Fruit fly (Drosophila melanogaster) whole organism, pupa: ENCODE data around the gene PQBP1.

Source experiments
- CG13204 ChIP-seq: fragments of 200-800 bp; sonication (Bioruptor generic); optimal IDR thresholded peaks from 2 replicates; lab custom pipeline; 2018; ENCODE audit warnings: missing biosample characterization, mild to moderate bottlenecking, missing genetic modification characterization, moderate library complexity
- CG15710 ChIP-seq: fragments of 200-800 bp; sonication (Bioruptor generic); optimal IDR thresholded peaks from 2 replicates; lab custom pipeline; 2018; ENCODE audit warnings: missing biosample characterization, mild to moderate bottlenecking, missing genetic modification characterization, moderate library complexity
- CG32121 ChIP-seq: fragments of 200-800 bp; sonication (Bioruptor generic); IDR thresholded peaks from 2 replicates; pipeline ENCODE4 v1.3.6; 2022; ENCODE audit warnings: missing biosample characterization, missing genetic modification characterization
- CG4496 ChIP-seq: fragments of 200-800 bp; sonication (Bioruptor generic); IDR thresholded peaks from 3 replicates; pipeline ENCODE4 v1.3.6; 2022; ENCODE audit warnings: missing biosample characterization, missing genetic modification characterization
- CG8301 ChIP-seq: fragments of 200-800 bp; sonication (Bioruptor generic); optimal IDR thresholded peaks from 2 replicates; lab custom pipeline; 2018; ENCODE audit warnings: missing biosample characterization, mild to moderate bottlenecking, missing genetic modification characterization
- CG9948 ChIP-seq: fragments of 200-800 bp; sonication (Bioruptor generic); optimal IDR thresholded peaks from 2 replicates; lab custom pipeline; 2018; ENCODE audit warnings: missing biosample characterization, mild to moderate bottlenecking, missing genetic modification characterization, moderate library complexity
- D1 ChIP-seq: fragments of 200-800 bp; sonication (Bioruptor generic); optimal IDR thresholded peaks from 2 replicates; lab custom pipeline; 2018; ENCODE audit warnings: missing biosample characterization, mild to moderate bottlenecking, missing genetic modification characterization, moderate library complexity
- EcR ChIP-seq: fragments of 200-800 bp; sonication (Bioruptor generic); optimal IDR thresholded peaks from 3 replicates; lab custom pipeline; 2019; ENCODE audit warnings: missing biosample characterization, missing genetic modification characterization, mild to moderate bottlenecking, moderate library complexity, missing genetic modification reagents
- Pif1A ChIP-seq: fragments of 200-800 bp; sonication (Bioruptor generic); optimal IDR thresholded peaks from 3 replicates; lab custom pipeline; 2016; ENCODE audit warnings: missing biosample characterization, missing genetic modification characterization
- Snoo ChIP-seq: fragments of 200-800 bp; sonication (Bioruptor generic); optimal IDR thresholded peaks from 3 replicates; lab custom pipeline; 2017; ENCODE audit warnings: missing biosample characterization, mild to moderate bottlenecking, missing genetic modification characterization, inconsistent platforms
- fd96Ca ChIP-seq: fragments of 200-800 bp; sonication (Bioruptor generic); IDR thresholded peaks from 3 replicates; pipeline ENCODE4 v1.3.6; 2022; ENCODE audit warnings: missing biosample characterization, missing genetic modification characterization
- gl ChIP-seq: fragments of 200-800 bp; sonication (Bioruptor generic); optimal IDR thresholded peaks from 2 replicates; lab custom pipeline; 2018; ENCODE audit warnings: missing biosample characterization, mild to moderate bottlenecking, missing genetic modification characterization
- rn ChIP-seq: fragments of 200-800 bp; sonication (Bioruptor generic); IDR thresholded peaks from 2 replicates; pipeline ENCODE4 v1.3.6; 2022; ENCODE audit warnings: missing biosample characterization, missing genetic modification characterization

dm6 chr3R:25049383-25049741 lies 16.2 kb upstream of the PQBP1 start, which contains the start of gene CG11791:
- TF ChIP-seq CG32121 (no peak), Pif1A (GFP tag; lab: Kevin White, UChicago) (no peak), CG13204 (GFP tag; lab: Kevin White, UChicago) (no peak), CG9948 (tag; lab: Kevin White, UChicago) (no peak), rn (GFP tag; lab: Robert Waterston, UW) (no peak), CG4496 (GFP tag; lab: Robert Waterston, UW) (no peak), CG15710 (tag; lab: Kevin White, UChicago) (no peak), EcR (no peak), CG8301 (tag; lab: Kevin White, UChicago) (no peak), D1 (tag; lab: Kevin White, UChicago) (no peak), Snoo (no peak), fd96Ca (no peak), gl (tag; lab: Kevin White, UChicago) (no peak)
